Fruit fly (Drosophila melanogaster) whole organism, embryonic: ENCODE results near the gene Gbs-76A.
A peak's percentile ranks its signal among the peaks of the same experiment; 100 is the strongest.

ENCODE experiments used
- Bdp1 ChIP-seq: fragments of 200-800 bp; sonication (Bioruptor generic); optimal IDR thresholded peaks from 3 replicates; lab custom pipeline; 2016; ENCODE audit warnings: missing biosample characterization, missing genetic modification characterization
- CG11560 ChIP-seq: fragments of 200-800 bp; sonication (Bioruptor generic); IDR thresholded peaks from 3 replicates; pipeline ENCODE4 v1.3.6; 2022; ENCODE audit warnings: missing biosample characterization, missing genetic modification characterization
- CG12071 ChIP-seq: fragments of 200-800 bp; sonication (Bioruptor generic); optimal IDR thresholded peaks from 3 replicates; lab custom pipeline; 2018; ENCODE audit warnings: missing biosample characterization, mild to moderate bottlenecking, missing genetic modification characterization
- CG12391 ChIP-seq: fragments of 200-800 bp; sonication (Bioruptor generic); optimal IDR thresholded peaks from 3 replicates; lab custom pipeline; 2018; ENCODE audit warnings: missing biosample characterization, mild to moderate bottlenecking, missing genetic modification characterization, moderate library complexity
- CG12659 ChIP-seq: fragments of 200-800 bp; sonication (Bioruptor generic); optimal IDR thresholded peaks from 3 replicates; lab custom pipeline; 2017; ENCODE audit warnings: mild to moderate bottlenecking, missing biosample characterization, missing genetic modification reagents, missing genetic modification characterization
- CG15011 ChIP-seq: fragments of 200-800 bp; sonication (Bioruptor generic); optimal IDR thresholded peaks from 3 replicates; lab custom pipeline; 2018; ENCODE audit warnings: missing biosample characterization, mild to moderate bottlenecking, missing genetic modification characterization
- CG15514 ChIP-seq: fragments of 200-800 bp; sonication (Bioruptor generic); optimal IDR thresholded peaks from 3 replicates; lab custom pipeline; 2017; ENCODE audit warnings: missing biosample characterization, missing genetic modification characterization, mild to moderate bottlenecking, moderate library complexity, missing genetic modification reagents
- CG1603 ChIP-seq: fragments of 200-800 bp; sonication (Bioruptor generic); optimal IDR thresholded peaks from 2 replicates; lab custom pipeline; 2019; ENCODE audit warnings: missing biosample characterization, mild to moderate bottlenecking, missing genetic modification characterization, moderate library complexity
- CG17385 ChIP-seq: fragments of 200-800 bp; sonication (Bioruptor generic); optimal IDR thresholded peaks from 3 replicates; lab custom pipeline; 2018; ENCODE audit warnings: missing biosample characterization, mild to moderate bottlenecking, missing genetic modification characterization
- CG1832 ChIP-seq: fragments of 200-800 bp; sonication (Bioruptor generic); optimal IDR thresholded peaks from 2 replicates; lab custom pipeline; 2017; ENCODE audit warnings: missing biosample characterization, mild to moderate bottlenecking, missing genetic modification characterization, inconsistent platforms
- CG30431 ChIP-seq: fragments of 200-800 bp; sonication (Bioruptor generic); optimal IDR thresholded peaks from 2 replicates; lab custom pipeline; 2017; ENCODE audit warnings: missing biosample characterization, missing genetic modification characterization
- CG3065 ChIP-seq: fragments of 200-800 bp; sonication (Bioruptor generic); optimal IDR thresholded peaks from 2 replicates; lab custom pipeline; 2016; ENCODE audit warnings: missing biosample characterization, missing genetic modification characterization
- CG34376 ChIP-seq: fragments of 200-800 bp; sonication (Bioruptor generic); optimal IDR thresholded peaks from 2 replicates; lab custom pipeline; 2018; ENCODE audit warnings: missing biosample characterization, mild to moderate bottlenecking, missing genetic modification characterization
- CG4617 ChIP-seq: fragments of 200-800 bp; sonication (Bioruptor generic); optimal IDR thresholded peaks from 3 replicates; lab custom pipeline; 2016; ENCODE audit warnings: missing biosample characterization, missing genetic modification characterization, borderline replicate concordance
- CG7786 ChIP-seq: fragments of 200-800 bp; sonication (Bioruptor generic); optimal IDR thresholded peaks from 2 replicates; lab custom pipeline; 2016; ENCODE audit warnings: missing biosample characterization, missing genetic modification characterization
- CG7928 ChIP-seq: fragments of 200-800 bp; sonication (Bioruptor generic); optimal IDR thresholded peaks from 2 replicates; lab custom pipeline; 2017; ENCODE audit warnings: missing biosample characterization, mild to moderate bottlenecking, missing genetic modification characterization
- CG8089 ChIP-seq: fragments of 200-800 bp; sonication (Bioruptor generic); optimal IDR thresholded peaks from 3 replicates; lab custom pipeline; 2016; ENCODE audit warnings: missing biosample characterization, missing genetic modification characterization
- CG9437 ChIP-seq: fragments of 200-800 bp; sonication (Bioruptor generic); optimal IDR thresholded peaks from 2 replicates; lab custom pipeline; 2018; ENCODE audit warnings: missing biosample characterization, mild to moderate bottlenecking, missing genetic modification characterization
- CG9609 ChIP-seq: fragments of 200-800 bp; sonication (Bioruptor generic); optimal IDR thresholded peaks from 3 replicates; lab custom pipeline; 2016; ENCODE audit warnings: missing biosample characterization, missing genetic modification characterization
- CG9797 ChIP-seq: fragments of 200-800 bp; sonication (Bioruptor generic); optimal IDR thresholded peaks from 3 replicates; lab custom pipeline; 2018; ENCODE audit warnings: missing biosample characterization, mild to moderate bottlenecking, missing genetic modification characterization
- ERR ChIP-seq: fragments of 200-800 bp; sonication (Bioruptor generic); optimal IDR thresholded peaks from 2 replicates; lab custom pipeline; 2016; ENCODE audit warnings: missing biosample characterization, missing genetic modification characterization
- Ets65A ChIP-seq: fragments of 200-800 bp; sonication (Bioruptor generic); peaks from one replicate; lab custom pipeline; 2016; ENCODE audit warnings: missing biosample characterization, missing genetic modification characterization
- Ets97D ChIP-seq: fragments of 200-800 bp; sonication (Bioruptor generic); optimal IDR thresholded peaks from 3 replicates; lab custom pipeline; 2016; ENCODE audit warnings: missing biosample characterization, missing genetic modification characterization
- Gug ChIP-seq: fragments of 200-800 bp; sonication (Bioruptor generic); IDR thresholded peaks from 4 replicates; pipeline ENCODE4 v1.3.6; 2022; ENCODE audit warnings: missing biosample characterization, missing genetic modification characterization
- HLH4C ChIP-seq: fragments of 200-800 bp; sonication (Bioruptor generic); IDR thresholded peaks from 3 replicates; pipeline ENCODE4 v1.3.6; 2022; ENCODE audit warnings: missing biosample characterization, missing genetic modification characterization; ENCODE audit not compliant: partially characterized antibody
- HLH54F ChIP-seq: fragments of 200-800 bp; sonication (Bioruptor generic); optimal IDR thresholded peaks from 3 replicates; lab custom pipeline; 2016; ENCODE audit warnings: missing biosample characterization, missing genetic modification characterization
- Hmr ChIP-seq: fragments of 200-800 bp; sonication (Bioruptor generic); optimal IDR thresholded peaks from 3 replicates; lab custom pipeline; 2017; ENCODE audit warnings: mild to moderate bottlenecking, missing biosample characterization, missing genetic modification reagents, missing genetic modification characterization
- Max ChIP-seq: fragments of 200-800 bp; sonication (Bioruptor generic); optimal IDR thresholded peaks from 2 replicates; lab custom pipeline; 2016; ENCODE audit warnings: missing biosample characterization, mild to moderate bottlenecking, missing genetic modification characterization
- Myb ChIP-seq: fragments of 200-800 bp; sonication (Bioruptor generic); optimal IDR thresholded peaks from 2 replicates; lab custom pipeline; 2016; ENCODE audit warnings: missing biosample characterization, missing genetic modification characterization
- Poxn ChIP-seq: fragments of 200-800 bp; sonication (Bioruptor generic); IDR thresholded peaks from 2 replicates; pipeline ENCODE4 v1.3.6; 2022; ENCODE audit warnings: missing biosample characterization, missing genetic modification characterization
- cg ChIP-seq: fragments of 200-800 bp; sonication (Bioruptor generic); optimal IDR thresholded peaks from 3 replicates; lab custom pipeline; 2019; ENCODE audit warnings: missing biosample characterization, mild to moderate bottlenecking, missing genetic modification characterization, moderate library complexity
- chinmo ChIP-seq: fragments of 200-800 bp; sonication (Bioruptor generic); IDR thresholded peaks from 4 replicates; pipeline ENCODE4 v1.3.6; 2022; ENCODE audit warnings: missing biosample characterization, missing genetic modification characterization; ENCODE audit not compliant: partially characterized antibody
- croc ChIP-seq: fragments of 200-800 bp; sonication (Bioruptor generic); conservative IDR thresholded peaks from 3 replicates; pipeline ENCODE4 v1.3.6; 2022; ENCODE audit warnings: missing biosample characterization, missing genetic modification characterization
- exex ChIP-seq: fragments of 200-800 bp; sonication (Bioruptor generic); optimal IDR thresholded peaks from 4 replicates; lab custom pipeline; 2018; ENCODE audit warnings: missing biosample characterization, mild to moderate bottlenecking, missing genetic modification characterization, moderate library complexity
- fu2 ChIP-seq: fragments of 200-800 bp; sonication (Bioruptor generic); optimal IDR thresholded peaks from 2 replicates; lab custom pipeline; 2016; ENCODE audit warnings: missing biosample characterization, missing genetic modification characterization
- jigr1 ChIP-seq: fragments of 200-800 bp; sonication (Bioruptor generic); IDR thresholded peaks from 3 replicates; pipeline ENCODE4 v1.3.6; 2022; ENCODE audit warnings: missing biosample characterization, missing genetic modification characterization
- jumu ChIP-seq: fragments of 200-800 bp; sonication (Bioruptor generic); optimal IDR thresholded peaks from 3 replicates; lab custom pipeline; 2016; ENCODE audit warnings: missing biosample characterization, missing genetic modification characterization
- kni ChIP-seq: fragments of 200-800 bp; sonication (Bioruptor generic); optimal IDR thresholded peaks from 3 replicates; lab custom pipeline; 2017; ENCODE audit warnings: mild to moderate bottlenecking, missing biosample characterization, missing genetic modification reagents, missing genetic modification characterization
- knrl ChIP-seq: fragments of 200-800 bp; sonication (Bioruptor generic); IDR thresholded peaks from 3 replicates; pipeline ENCODE4 v1.3.6; 2022; ENCODE audit warnings: missing biosample characterization, missing genetic modification characterization; ENCODE audit not compliant: partially characterized antibody
- lbe ChIP-seq: fragments of 200-800 bp; sonication (Bioruptor generic); optimal IDR thresholded peaks from 2 replicates; lab custom pipeline; 2016; ENCODE audit warnings: missing biosample characterization, mild to moderate bottlenecking, missing genetic modification characterization
- lmd ChIP-seq: fragments of 200-800 bp; sonication (Bioruptor generic); IDR thresholded peaks from 2 replicates; pipeline ENCODE4 v1.3.6; 2022; ENCODE audit warnings: missing biosample characterization, missing genetic modification characterization
- mam ChIP-seq: fragments of 200-800 bp; sonication (Bioruptor generic); optimal IDR thresholded peaks from 3 replicates; lab custom pipeline; 2016; ENCODE audit warnings: missing biosample characterization, missing genetic modification characterization
- mirr ChIP-seq: fragments of 200-800 bp; sonication (Bioruptor generic); optimal IDR thresholded peaks from 3 replicates; lab custom pipeline; 2018; ENCODE audit warnings: missing biosample characterization, mild to moderate bottlenecking, missing genetic modification characterization
- nom ChIP-seq: fragments of 200-800 bp; sonication (Bioruptor generic); optimal IDR thresholded peaks from 2 replicates; lab custom pipeline; 2017; ENCODE audit warnings: missing biosample characterization, missing genetic modification characterization, mild to moderate bottlenecking, moderate library complexity, missing genetic modification reagents
- row ChIP-seq: fragments of 200-800 bp; sonication (Bioruptor generic); IDR thresholded peaks from 3 replicates; pipeline ENCODE4 v1.3.6; 2022; ENCODE audit warnings: missing biosample characterization, missing genetic modification characterization
- slbo ChIP-seq: fragments of 200-800 bp; sonication (Bioruptor generic); IDR thresholded peaks from 2 replicates; pipeline ENCODE4 v1.3.6; 2022; ENCODE audit warnings: missing biosample characterization, missing genetic modification characterization
- sob ChIP-seq: fragments of 200-800 bp; sonication (Bioruptor generic); IDR thresholded peaks from 2 replicates; pipeline ENCODE4 v1.3.6; 2022; ENCODE audit warnings: missing biosample characterization, missing genetic modification characterization
- sr ChIP-seq: fragments of 200-800 bp; sonication (Bioruptor generic); IDR thresholded peaks from 3 replicates; pipeline ENCODE4 v1.3.6; 2022; ENCODE audit warnings: missing biosample characterization, missing genetic modification characterization
- vfl ChIP-seq: fragments of 200-800 bp; sonication (Bioruptor generic); optimal IDR thresholded peaks from 2 replicates; lab custom pipeline; 2016; ENCODE audit warnings: missing biosample characterization, missing genetic modification characterization
- yki ChIP-seq: fragments of >200 bp; optimal IDR thresholded peaks from 3 replicates; lab custom pipeline; 2018
- zf30C ChIP-seq: fragments of 200-800 bp; sonication (Bioruptor generic); optimal IDR thresholded peaks from 3 replicates; lab custom pipeline; 2018; ENCODE audit warnings: missing biosample characterization, mild to moderate bottlenecking, missing genetic modification characterization

Gene Gbs-76A

dm6 chr3L:19260278-19260803 lies 32.2 kb downstream of the Gbs-76A start, which contains the start of gene nes (continued):
- TF ChIP-seq sr (GFP tag; lab: Robert Waterston, UW) (no peak), CG12071 (no peak), HLH54F (no peak), lmd (GFP tag; lab: Robert Waterston, UW) (no peak; the same call in 1 of the 2 replicates), knrl (0 out of 3 replicates have a peak, but pooled peaks have one; percentile 29), CG3065 (GFP tag; lab: Kevin White, UChicago) (no peak), jumu (GFP tag; lab: Kevin White, UChicago) (no peak), CG7786 (GFP tag; lab: Kevin White, UChicago) (no peak), CG8089 (GFP tag; lab: Kevin White, UChicago) (no peak), CG4617 (GFP tag; lab: Kevin White, UChicago) (peak; percentile 62), CG1832 (GFP tag; lab: Kevin White, UChicago) (no peak), Hmr (peak; percentile 20), CG15514 (GFP tag; lab: Kevin White, UChicago) (peak; percentile 2), Ets97D (peak; percentile 22), CG9797 (peak; percentile 51), chinmo (GFP tag; lab: Robert Waterston, UW) (peak; percentile 88; the same call in 1 of the 4 replicates), Poxn (GFP tag; lab: Robert Waterston, UW) (no peak), CG9437 (GFP tag; lab: Kevin White, UChicago) (no peak), HLH4C (GFP tag; lab: Robert Waterston, UW) (peak; percentile 27; the same call in 1 of the 3 replicates), fu2 (GFP tag; lab: Kevin White, UChicago) (no peak), CG17385 (GFP tag; lab: Kevin White, UChicago) (peak; percentile 87), CG9609 (GFP tag; lab: Kevin White, UChicago) (no peak), zf30C (GFP tag; lab: Kevin White, UChicago) (no peak), yki (no peak), jigr1 (GFP tag; lab: Robert Waterston, UW) (no peak), CG12659 (peak; percentile 30), cg (no peak), mam (peak; percentile 3), lbe (GFP tag; lab: Kevin White, UChicago) (no peak), slbo (GFP tag; lab: Robert Waterston, UW) (peak; percentile 68), CG34376 (peak; percentile 58), ERR (GFP tag; lab: Kevin White, UChicago) (no peak), mirr (GFP tag; lab: Kevin White, UChicago) (peak; percentile 6), Bdp1 (GFP tag; lab: Kevin White, UChicago) (no peak), exex (tag; lab: Kevin White, UChicago) (peak; percentile 71), Myb (GFP tag; lab: Kevin White, UChicago) (no peak), sob (GFP tag; lab: Robert Waterston, UW) (peak; percentile 46; the same call in 1 of the 2 replicates), kni (GFP tag; lab: Kevin White, UChicago) (no peak), CG15011 (GFP tag; lab: Kevin White, UChicago) (no peak), CG12391 (tag; lab: Kevin White, UChicago) (peak; percentile 11), Gug (GFP tag; lab: Robert Waterston, UW) (peak; percentile 13; the same call in 1 of the 4 replicates), Ets65A (GFP tag; lab: Kevin White, UChicago) (peak; percentile 82), CG7928 (GFP tag; lab: Kevin White, UChicago) (no peak), vfl (GFP tag; lab: Kevin White, UChicago) (no peak), CG11560 (no peak), CG30431 (GFP tag; lab: Kevin White, UChicago) (no peak), nom (GFP tag; lab: Kevin White, UChicago) (peak; percentile 3), CG1603 (tag; lab: Kevin White, UChicago) (peak; percentile 49), croc (GFP tag; lab: Robert Waterston, UW) (no peak), Max (peak; percentile 37), row (peak; percentile 81)
